Worm (Caenorhabditis elegans): ENCODE measurements around the gene F58H1.2.

DNA sequence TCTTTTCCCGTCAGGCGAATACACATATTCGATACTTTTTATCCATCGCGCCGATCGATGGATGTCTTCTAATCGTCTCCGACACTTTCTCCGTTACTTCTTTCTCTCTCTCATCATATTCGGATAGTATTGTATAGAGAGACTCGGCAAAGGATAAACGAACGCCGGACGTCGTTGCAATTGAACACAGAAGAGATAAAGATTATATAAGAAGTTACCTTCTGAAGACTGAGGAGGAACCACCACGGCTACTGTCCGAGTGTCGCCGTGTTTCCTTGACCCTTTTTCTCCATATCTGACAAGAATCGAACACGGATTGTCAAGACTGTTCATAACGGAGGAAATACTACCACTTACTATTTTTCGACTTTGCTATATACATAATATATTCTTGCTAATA is 29.7 kb upstream of the F58H1.2 start, which contains the start of gene sma-1:
- TF ChIP-seq ref-1 (GFP tag; conservative IDR thresholded peaks at IDR 0.05): no peak
- TF ChIP-seq flt-1 (GFP tag; IDR thresholded peaks at IDR 0.05): no peak
- TF ChIP-seq cog-1 (tag; optimal IDR thresholded peaks at IDR 0.05): no peak
- TF ChIP-seq ztf-29 (GFP tag; IDR thresholded peaks at IDR 0.05): no peak
- no peak for TF ChIP-seq klf-2 (GFP tag; conservative IDR thresholded peaks at IDR 0.05)
- no peak for TF ChIP-seq T22C8.4 (GFP tag; IDR thresholded peaks at IDR 0.05)
- no peak for TF ChIP-seq med-1 (GFP tag; optimal IDR thresholded peaks at IDR 0.05; ENCODE audit: insufficient read depth)
